Worm (Caenorhabditis elegans): ENCODE results near the gene daf-22.

Gene daf-22

ce11 chrII:12382625-12383562 lies 42.6 kb downstream of the daf-22 start, which contains the start of gene btb-14 (continued):
- TF ChIP-seq mes-2 (tag; optimal IDR thresholded peaks at IDR 0.05; ENCODE audit: poor library complexity, severe bottlenecking) (no peak), lsy-2 (tag; optimal IDR thresholded peaks at IDR 0.05) (peak in 1 of 2 experiments; percentile 60), nhr-28 (tag; optimal IDR thresholded peaks at IDR 0.05) (no peak), ceh-20 (GFP tag; IDR thresholded peaks at IDR 0.05) (0 out of 2 replicates have a peak, but pooled peaks have one; percentile 19), snpc-4 (tag; optimal IDR thresholded peaks at IDR 0.05) (peak; percentile 26), dmd-9 (GFP tag; IDR thresholded peaks at IDR 0.05) (no peak), php-3 (GFP tag; IDR thresholded peaks at IDR 0.05) (no peak), daf-12 (tag; optimal IDR thresholded peaks at IDR 0.05) (no peak), T26A8.4 (GFP tag; IDR thresholded peaks at IDR 0.05) (no peak), Y5F2A.4 (GFP tag; optimal IDR thresholded peaks at IDR 0.05) (no peak), set-16 (GFP tag; IDR thresholded peaks at IDR 0.05) (peak; percentile 46; the same call in 1 of the 2 replicates), hif-1 (tag; optimal IDR thresholded peaks at IDR 0.05) (peak in 1 of 2 experiments; percentile 4), nhr-6 (tag; optimal IDR thresholded peaks at IDR 0.05) (no peak), nhr-48 (tag; optimal IDR thresholded peaks at IDR 0.05) (no peak), dve-1 (tag; optimal IDR thresholded peaks at IDR 0.05; ENCODE audit: insufficient read depth) (no peak), egl-27 (tag; optimal IDR thresholded peaks at IDR 0.05) (no peak), skn-1 (tag; optimal IDR thresholded peaks at IDR 0.05) (no peak), T20F7.1 (GFP tag; optimal IDR thresholded peaks at IDR 0.05) (no peak), fos-1 (tag; optimal IDR thresholded peaks at IDR 0.05) (no peak), nhr-111 (GFP tag; optimal IDR thresholded peaks at IDR 0.05) (no peak), daf-16 (GFP tag; optimal IDR thresholded peaks at IDR 0.05) (no peak), daf-16 (tag; optimal IDR thresholded peaks at IDR 0.05) (no peak), hmg-1.1 (GFP tag; IDR thresholded peaks at IDR 0.05) (peak; percentile 64; the same call in 1 of the 2 replicates), tra-1 (GFP tag; IDR thresholded peaks at IDR 0.05) (no peak), zfp-3 (GFP tag; conservative IDR thresholded peaks at IDR 0.05) (no peak), aha-1 (tag) (no peak), attf-4 (tag; optimal IDR thresholded peaks at IDR 0.05) (no peak), unc-62 (GFP tag; optimal IDR thresholded peaks at IDR 0.05 in 1 of 2) (peak in 1 of 2 experiments; percentile 53), unc-62 (tag; optimal IDR thresholded peaks at IDR 0.05) (no peak), jun-1 (tag; optimal IDR thresholded peaks at IDR 0.05) (no peak), nhr-25 (tag; optimal IDR thresholded peaks at IDR 0.05; ENCODE audit: borderline replicate concordance, insufficient read depth) (no peak), F37D6.2 (tag; optimal IDR thresholded peaks at IDR 0.05) (no peak), unc-130 (GFP tag; optimal IDR thresholded peaks at IDR 0.05) (no peak), mep-1 (tag; optimal IDR thresholded peaks at IDR 0.05) (no peak), ZK337.2 (GFP tag; IDR thresholded peaks at IDR 0.05) (no peak), dmd-6 (GFP tag; IDR thresholded peaks at IDR 0.05) (peak; percentile 12; the same call in 1 of the 2 replicates), cey-2 (tag; optimal IDR thresholded peaks at IDR 0.05; ENCODE audit: borderline replicate concordance, insufficient read depth) (no peak), dmd-8 (GFP tag; IDR thresholded peaks at IDR 0.05) (no peak), fkh-10 (GFP tag; optimal IDR thresholded peaks at IDR 0.05) (no peak), F10B5.3 (tag; optimal IDR thresholded peaks at IDR 0.05) (no peak), nhr-77 (tag; optimal IDR thresholded peaks at IDR 0.05) (no peak), egl-43 (GFP tag; IDR thresholded peaks at IDR 0.05) (0 out of 2 replicates have a peak, but pooled peaks have one; percentile 44), pha-4 (GFP tag; IDR thresholded peaks at IDR 0.05) (no peak), pha-4 (tag; optimal IDR thresholded peaks at IDR 0.05) (no peak), unc-39 (tag; optimal IDR thresholded peaks at IDR 0.05) (no peak), lim-7 (GFP tag; IDR thresholded peaks at IDR 0.05) (no peak), spr-1 (tag; optimal IDR thresholded peaks at IDR 0.05) (no peak), daf-8 (GFP tag; IDR thresholded peaks at IDR 0.05) (no peak), F26F4.8 (GFP tag; conservative IDR thresholded peaks at IDR 0.05) (no peak), rbr-2 (tag; optimal IDR thresholded peaks at IDR 0.05) (peak; percentile 24)

Measured in whole organism, L4 larva.